Fruit fly (Drosophila melanogaster) whole organism, embryonic: ENCODE data around the gene RASSF8.
A peak's percentile ranks its signal among the peaks of the same experiment; 100 is the strongest.

Experiments used
- BEAF-32 ChIP-seq: fragments of 200-800 bp; sonication (Bioruptor generic); optimal IDR thresholded peaks from 3 replicates; lab custom pipeline; 2017; ENCODE audit warnings: missing biosample characterization, missing genetic modification characterization, mild to moderate bottlenecking, moderate library complexity, missing genetic modification reagents
- Bgb ChIP-seq: fragments of 200-800 bp; sonication (Bioruptor generic); IDR thresholded peaks from 2 replicates; pipeline ENCODE4 v1.3.6; 2022; ENCODE audit warnings: missing biosample characterization, missing genetic modification characterization; ENCODE audit not compliant: partially characterized antibody
- CG10366 ChIP-seq: fragments of 200-800 bp; sonication (Bioruptor generic); IDR thresholded peaks from 2 replicates; pipeline ENCODE4 v1.3.6; 2022; ENCODE audit warnings: missing biosample characterization, missing genetic modification characterization
- CG12104 ChIP-seq: fragments of 200-800 bp; sonication (Bioruptor generic); optimal IDR thresholded peaks from 3 replicates; lab custom pipeline; 2016; ENCODE audit warnings: missing biosample characterization, missing genetic modification characterization
- CG12219 ChIP-seq: fragments of 200-800 bp; sonication (Bioruptor generic); optimal IDR thresholded peaks from 3 replicates; lab custom pipeline; 2018; ENCODE audit warnings: missing biosample characterization, mild to moderate bottlenecking, missing genetic modification characterization
- CG12236 ChIP-seq: fragments of 200-800 bp; sonication (Bioruptor generic); optimal IDR thresholded peaks from 2 replicates; lab custom pipeline; 2016; ENCODE audit warnings: missing biosample characterization, missing genetic modification characterization
- CG15073 ChIP-seq: fragments of 200-800 bp; sonication (Bioruptor generic); optimal IDR thresholded peaks from 2 replicates; lab custom pipeline; 2016; ENCODE audit warnings: missing biosample characterization, missing genetic modification characterization
- CG16813 ChIP-seq: fragments of 200-800 bp; sonication (Bioruptor generic); IDR thresholded peaks from 3 replicates; pipeline ENCODE4 v1.3.6; 2022; ENCODE audit warnings: missing biosample characterization, missing genetic modification characterization; ENCODE audit not compliant: partially characterized antibody
- CG2889 ChIP-seq: fragments of 200-800 bp; sonication (Bioruptor generic); IDR thresholded peaks from 3 replicates; pipeline ENCODE4 v1.3.6; 2022; ENCODE audit warnings: missing biosample characterization, missing genetic modification characterization
- CG31441 ChIP-seq: fragments of 200-800 bp; sonication (Bioruptor generic); IDR thresholded peaks from 2 replicates; pipeline ENCODE4 v1.3.6; 2022; ENCODE audit warnings: missing biosample characterization, missing genetic modification characterization
- CG3407 ChIP-seq: fragments of 200-800 bp; sonication (Bioruptor generic); optimal IDR thresholded peaks from 2 replicates; lab custom pipeline; 2018; ENCODE audit warnings: missing biosample characterization, mild to moderate bottlenecking, missing genetic modification characterization
- CG42726 ChIP-seq: fragments of 200-800 bp; sonication (Bioruptor generic); IDR thresholded peaks from 2 replicates; pipeline ENCODE4 v1.3.6; 2022; ENCODE audit warnings: missing biosample characterization, missing genetic modification characterization; ENCODE audit not compliant: partially characterized antibody
- CG9609 ChIP-seq: fragments of 200-800 bp; sonication (Bioruptor generic); optimal IDR thresholded peaks from 3 replicates; lab custom pipeline; 2016; ENCODE audit warnings: missing biosample characterization, missing genetic modification characterization
- Doc2 ChIP-seq: fragments of 200-800 bp; sonication (Bioruptor generic); IDR thresholded peaks from 2 replicates; pipeline ENCODE4 v1.3.6; 2022; ENCODE audit warnings: missing biosample characterization, missing genetic modification characterization
- Doc3 ChIP-seq: fragments of 200-800 bp; sonication (Bioruptor generic); IDR thresholded peaks from 3 replicates; pipeline ENCODE4 v1.3.6; 2022; ENCODE audit warnings: missing biosample characterization, missing genetic modification characterization; ENCODE audit not compliant: partially characterized antibody
- HLHmδ ChIP-seq: fragments of 200-800 bp; sonication (Bioruptor generic); optimal IDR thresholded peaks from 2 replicates; lab custom pipeline; 2018; ENCODE audit warnings: missing biosample characterization, mild to moderate bottlenecking, missing genetic modification characterization, moderate library complexity
- Hand ChIP-seq: fragments of 200-800 bp; sonication (Bioruptor generic); optimal IDR thresholded peaks from 2 replicates; lab custom pipeline; 2017; ENCODE audit warnings: mild to moderate bottlenecking, missing biosample characterization, missing genetic modification reagents, missing genetic modification characterization
- HmgD ChIP-seq: fragments of 200-800 bp; sonication (Bioruptor generic); optimal IDR thresholded peaks from 3 replicates; lab custom pipeline; 2016; ENCODE audit warnings: missing biosample characterization, missing genetic modification characterization
- Hr78 ChIP-seq, 2 experiments: fragments of 200-800 bp in 1 of 2; fragments of >200 bp in 1 of 2; sonication (Bioruptor generic) in 1 of 2; optimal IDR thresholded peaks; 2 replicates each; lab custom pipeline; 2017 to 2019; ENCODE audit warnings: missing biosample characterization in 2 of 2, missing genetic modification characterization in 2 of 2, mild to moderate bottlenecking in 1 of 2, moderate library complexity in 1 of 2
- Hsf ChIP-seq: fragments of 200-800 bp; sonication (Bioruptor generic); optimal IDR thresholded peaks from 3 replicates; lab custom pipeline; 2016; ENCODE audit warnings: missing biosample characterization, missing genetic modification characterization
- Lim3 ChIP-seq: fragments of 200-800 bp; sonication (Bioruptor generic); IDR thresholded peaks from 2 replicates; pipeline ENCODE4 v1.3.6; 2022; ENCODE audit warnings: missing biosample characterization, missing genetic modification characterization
- Mes4 ChIP-seq: fragments of 200-800 bp; sonication (Bioruptor generic); optimal IDR thresholded peaks from 2 replicates; lab custom pipeline; 2016; ENCODE audit warnings: missing biosample characterization, missing genetic modification characterization
- Myb ChIP-seq: fragments of 200-800 bp; sonication (Bioruptor generic); optimal IDR thresholded peaks from 2 replicates; lab custom pipeline; 2016; ENCODE audit warnings: missing biosample characterization, missing genetic modification characterization
- Nf-YA ChIP-seq: fragments of 200-800 bp; sonication (Bioruptor generic); IDR thresholded peaks from 2 replicates; pipeline ENCODE4 v1.3.6; 2022; ENCODE audit warnings: missing biosample characterization, missing genetic modification characterization
- Side ChIP-seq: fragments of 200-800 bp; sonication (Bioruptor generic); optimal IDR thresholded peaks from 2 replicates; lab custom pipeline; 2016; ENCODE audit warnings: missing biosample characterization, missing genetic modification characterization
- Sox102F ChIP-seq: fragments of 200-800 bp; sonication (Bioruptor generic); optimal IDR thresholded peaks from 2 replicates; lab custom pipeline; 2018; ENCODE audit warnings: missing biosample characterization, mild to moderate bottlenecking, missing genetic modification characterization, moderate library complexity
- Sry-β ChIP-seq: fragments of 200-800 bp; sonication (Bioruptor generic); optimal IDR thresholded peaks from 2 replicates; lab custom pipeline; 2018; ENCODE audit warnings: missing biosample characterization, mild to moderate bottlenecking, missing genetic modification characterization, moderate library complexity
- Tbp ChIP-seq: fragments of >200 bp; optimal IDR thresholded peaks from 2 replicates; lab custom pipeline; 2018; ENCODE audit warnings: missing biosample characterization, missing genetic modification characterization
- YL-1 ChIP-seq: fragments of 200-800 bp; sonication (Bioruptor generic); optimal IDR thresholded peaks from 3 replicates; lab custom pipeline; 2017; ENCODE audit warnings: missing biosample characterization, mild to moderate bottlenecking, missing genetic modification characterization
- bsh ChIP-seq, 2 experiments: fragments of 200-800 bp; sonication (Bioruptor generic); optimal IDR thresholded peaks; 2 replicates each; lab custom pipeline; 2017 to 2018; ENCODE audit warnings: mild to moderate bottlenecking in 2 of 2, missing biosample characterization in 2 of 2, missing genetic modification characterization in 2 of 2, moderate library complexity in 1 of 2
- corto ChIP-seq: fragments of 200-800 bp; sonication (Bioruptor generic); optimal IDR thresholded peaks from 2 replicates; lab custom pipeline; 2016; ENCODE audit warnings: missing biosample characterization, mild to moderate bottlenecking, missing genetic modification characterization, moderate library complexity
- dati ChIP-seq: fragments of 200-800 bp; sonication (Bioruptor generic); IDR thresholded peaks from 2 replicates; pipeline ENCODE4 v1.3.6; 2022; ENCODE audit warnings: missing biosample characterization, missing genetic modification characterization
- dmrt11E ChIP-seq: fragments of 200-800 bp; sonication (Bioruptor generic); optimal IDR thresholded peaks from 3 replicates; lab custom pipeline; 2018; ENCODE audit warnings: missing biosample characterization, mild to moderate bottlenecking, missing genetic modification characterization, moderate library complexity
- ewg ChIP-seq: fragments of 200-800 bp; sonication (Bioruptor generic); optimal IDR thresholded peaks from 3 replicates; lab custom pipeline; 2017; ENCODE audit warnings: mild to moderate bottlenecking, missing biosample characterization, missing genetic modification reagents, missing genetic modification characterization
- fd96Cb ChIP-seq: fragments of 200-800 bp; sonication (Bioruptor generic); optimal IDR thresholded peaks from 2 replicates; lab custom pipeline; 2018; ENCODE audit warnings: missing biosample characterization, mild to moderate bottlenecking, missing genetic modification characterization, moderate library complexity
- gsb ChIP-seq: fragments of 200-800 bp; sonication (Bioruptor generic); IDR thresholded peaks from 2 replicates; pipeline ENCODE4 v1.3.6; 2022; ENCODE audit warnings: missing biosample characterization, missing genetic modification characterization
- ken ChIP-seq: fragments of 200-800 bp; sonication (Bioruptor generic); IDR thresholded peaks from 3 replicates; pipeline ENCODE4 v1.3.6; 2022; ENCODE audit warnings: missing biosample characterization, missing genetic modification characterization
- klu ChIP-seq: fragments of 200-800 bp; sonication (Bioruptor generic); IDR thresholded peaks from 2 replicates; pipeline ENCODE4 v1.3.6; 2022; ENCODE audit warnings: missing biosample characterization, missing genetic modification characterization
- nmo ChIP-seq: fragments of 200-800 bp; sonication (Bioruptor generic); optimal IDR thresholded peaks from 2 replicates; lab custom pipeline; 2018; ENCODE audit warnings: missing biosample characterization, mild to moderate bottlenecking, missing genetic modification characterization, moderate library complexity
- org-1 ChIP-seq: fragments of 200-800 bp; sonication (Bioruptor generic); optimal IDR thresholded peaks from 2 replicates; lab custom pipeline; 2017; ENCODE audit warnings: missing biosample characterization, missing genetic modification characterization
- otp ChIP-seq: fragments of 200-800 bp; sonication (Bioruptor generic); IDR thresholded peaks from 3 replicates; pipeline ENCODE4, ENCODE4 v1.3.6; 2022; ENCODE audit warnings: missing biosample characterization, missing genetic modification characterization
- p53 ChIP-seq: fragments of 200-800 bp; sonication (Bioruptor generic); optimal IDR thresholded peaks from 2 replicates; lab custom pipeline; 2016; ENCODE audit warnings: missing biosample characterization, missing genetic modification characterization
- prd ChIP-seq, 3 experiments: fragments of >200 bp in 2 of 3; fragments of 200-800 bp in 1 of 3; sonication (Bioruptor generic) in 1 of 3; optimal IDR thresholded peaks in 2 of 3; IDR thresholded peaks in 1 of 3; 2 replicates in 2 of 3; 3 replicates in 1 of 3; pipeline versions ENCODE4 v1.3.6 to Lab custom; 2017 to 2022; ENCODE audit warnings: missing biosample characterization in 1 of 3, missing genetic modification characterization in 1 of 3
- sens ChIP-seq: fragments of 200-800 bp; sonication (Bioruptor generic); peaks from one replicate; lab custom pipeline; 2016; ENCODE audit warnings: missing biosample characterization, missing genetic modification characterization
- sqz ChIP-seq: fragments of 200-800 bp; sonication (Bioruptor generic); optimal IDR thresholded peaks from 3 replicates; lab custom pipeline; 2018; ENCODE audit warnings: missing biosample characterization, mild to moderate bottlenecking, missing genetic modification characterization
- stc ChIP-seq: fragments of 200-800 bp; sonication (Bioruptor generic); IDR thresholded peaks from 2 replicates; pipeline ENCODE4 v1.3.6; 2022; ENCODE audit warnings: missing biosample characterization, missing genetic modification characterization
- stwl ChIP-seq: fragments of 200-800 bp; sonication (Bioruptor generic); optimal IDR thresholded peaks from 3 replicates; lab custom pipeline; 2018; ENCODE audit warnings: missing biosample characterization, mild to moderate bottlenecking, missing genetic modification characterization, moderate library complexity
- zen ChIP-seq: fragments of 200-800 bp; sonication (Bioruptor generic); optimal IDR thresholded peaks from 3 replicates; lab custom pipeline; 2018; ENCODE audit warnings: missing biosample characterization, mild to moderate bottlenecking, missing genetic modification characterization, moderate library complexity
- zen2 ChIP-seq: fragments of 200-800 bp; sonication (Bioruptor generic); IDR thresholded peaks from 3 replicates; pipeline ENCODE4 v1.3.6; 2022; ENCODE audit warnings: missing biosample characterization, missing genetic modification characterization; ENCODE audit not compliant: partially characterized antibody

The RASSF8 gene

dm6 chr3R:25661531-25662193 lies at the start of gene RASSF8 (continued):
- TF ChIP-seq CG3407 (GFP tag; lab: Kevin White, UChicago): no peak
- TF ChIP-seq sens (GFP tag; lab: Kevin White, UChicago): peak; percentile 88
- TF ChIP-seq stwl (tag; lab: Kevin White, UChicago): peak; percentile 4
- TF ChIP-seq Doc2 (GFP tag; lab: Robert Waterston, UW): no peak
- TF ChIP-seq YL-1 (GFP tag; lab: Kevin White, UChicago): peak; percentile 47
- TF ChIP-seq stc: no peak
- TF ChIP-seq Hr78 (GFP tag; optimal IDR thresholded peaks at IDR 0.05; lab: Kevin White, UChicago): no peak
- no peak; the same call in 1 of the 2 replicates for TF ChIP-seq Nf-YA (GFP tag; lab: Robert Waterston, UW)
- TF ChIP-seq Hand (GFP tag; lab: Kevin White, UChicago): no peak
- TF ChIP-seq corto (GFP tag; lab: Kevin White, UChicago): no peak
- TF ChIP-seq fd96Cb (tag; lab: Kevin White, UChicago): peak; percentile 14
- peak; percentile 52; the same call in 1 of the 3 replicates for TF ChIP-seq Doc3 (GFP tag; lab: Robert Waterston, UW)
- no peak for TF ChIP-seq CG12104 (GFP tag; lab: Kevin White, UChicago)
- no peak for TF ChIP-seq prd (optimal IDR thresholded peaks at IDR 0.05; lab: Kevin White, UChicago)
- TF ChIP-seq prd (GFP tag; IDR thresholded peaks at IDR 0.05; lab: Robert Waterston, UW): 0 out of 3 replicates have a peak, but pooled peaks have one; percentile 10
- no peak for TF ChIP-seq gsb (GFP tag; lab: Robert Waterston, UW)
- TF ChIP-seq Bgb (GFP tag; lab: Robert Waterston, UW): peak; percentile 78
- peak; percentile 7; the same call in 1 of the 3 replicates for TF ChIP-seq zen2 (GFP tag; lab: Robert Waterston, UW)
- peak; percentile 57 for TF ChIP-seq Myb (GFP tag; lab: Kevin White, UChicago)
- TF ChIP-seq zen (tag; lab: Kevin White, UChicago): no peak
- TF ChIP-seq Sry-β (GFP tag; lab: Kevin White, UChicago): no peak
- TF ChIP-seq ewg: no peak
- no peak for TF ChIP-seq HLHmδ
- no peak for TF ChIP-seq dmrt11E (tag; lab: Kevin White, UChicago)
- no peak for TF ChIP-seq HmgD (GFP tag; lab: Kevin White, UChicago)
- peak; percentile 38 for TF ChIP-seq CG31441 (GFP tag; lab: Robert Waterston, UW)
- no peak for TF ChIP-seq Lim3 (GFP tag; lab: Robert Waterston, UW)
- peak; percentile 50; the same call in 1 of the 2 replicates for TF ChIP-seq CG10366 (GFP tag; lab: Robert Waterston, UW)
- peak; percentile 6 for TF ChIP-seq CG15073 (GFP tag; lab: Kevin White, UChicago)
- TF ChIP-seq klu: no peak
- no peak for TF ChIP-seq CG12236 (GFP tag; lab: Kevin White, UChicago)
- no peak for TF ChIP-seq CG2889 (GFP tag; lab: Robert Waterston, UW)
- TF ChIP-seq otp (GFP tag; lab: Robert Waterston, UW): no peak
- TF ChIP-seq Side: peak; percentile 9
- no peak for TF ChIP-seq ken (GFP tag; lab: Robert Waterston, UW)
- TF ChIP-seq p53 (GFP tag; lab: Kevin White, UChicago): no peak
- peak; percentile 9 for TF ChIP-seq Sox102F (GFP tag; lab: Kevin White, UChicago)
- peak; percentile 77 for TF ChIP-seq BEAF-32
- TF ChIP-seq sqz (GFP tag; lab: Kevin White, UChicago): peak; percentile 17
- no peak for TF ChIP-seq CG9609 (GFP tag; lab: Kevin White, UChicago)
- peak; percentile 42 for TF ChIP-seq nmo (GFP tag; lab: Kevin White, UChicago)
- TF ChIP-seq CG12219 (GFP tag; lab: Kevin White, UChicago): no peak
- TF ChIP-seq CG16813 (GFP tag; lab: Robert Waterston, UW): peak; percentile 64
- no peak for TF ChIP-seq dati
- no peak for TF ChIP-seq org-1 (GFP tag; lab: Kevin White, UChicago)
- no peak for TF ChIP-seq Mes4 (GFP tag; lab: Kevin White, UChicago)
- peak in 1 of 2 experiments; percentile 16 for TF ChIP-seq bsh (GFP tag; optimal IDR thresholded peaks at IDR 0.05; lab: Kevin White, UChicago)
- TF ChIP-seq CG42726 (GFP tag; lab: Robert Waterston, UW): peak; percentile 65
- peak; percentile 16 for TF ChIP-seq Hsf (GFP tag; lab: Kevin White, UChicago)
- TF ChIP-seq Tbp (GFP tag; lab: Kevin White, UChicago): no peak
